Worm (Caenorhabditis elegans) whole organism, L1 larva: ENCODE measurements around the gene C25E10.16.

Experiments
- C04F5.9 ChIP-seq: sonication (generic microtip); optimal IDR thresholded peaks from 2 replicates; lab custom pipeline; 2016; ENCODE audit warnings: missing genetic modification characterization, missing compliant biosample characterization
- F16B12.6 ChIP-seq: fragments of 150-350 bp; optimal IDR thresholded peaks from 2 replicates; lab custom pipeline; 2014; ENCODE audit warnings: missing biosample characterization, missing genetic modification characterization
- Y116A8C.19 ChIP-seq: sonication (generic microtip); optimal IDR thresholded peaks from 2 replicates; lab custom pipeline; 2016; ENCODE audit warnings: missing compliant biosample characterization, missing genetic modification characterization, borderline replicate concordance
- aha-1 ChIP-seq: fragments of 150-350 bp; optimal IDR thresholded peaks from 2 replicates; lab custom pipeline; 2014; ENCODE audit warnings: missing biosample characterization, missing genetic modification characterization
- alr-1 ChIP-seq: fragments of 200-800 bp; sonication (Bioruptor generic); optimal IDR thresholded peaks from 2 replicates; lab custom pipeline; 2018; ENCODE audit warnings: borderline replicate concordance, mild to moderate bottlenecking, missing genetic modification characterization, missing compliant biosample characterization
- ama-1 ChIP-seq: fragments of 150-350 bp; optimal IDR thresholded peaks from 2 replicates; lab custom pipeline; 2014
- blmp-1 ChIP-seq: fragments of 150-350 bp; optimal IDR thresholded peaks from 2 replicates; lab custom pipeline; 2014; ENCODE audit warnings: missing biosample characterization, missing genetic modification characterization
- ceh-63 ChIP-seq: fragments of 200-800 bp; sonication (Bioruptor generic); optimal IDR thresholded peaks from 2 replicates; lab custom pipeline; 2018; ENCODE audit warnings: mild to moderate bottlenecking, missing genetic modification characterization, missing compliant biosample characterization
- ceh-8 ChIP-seq: fragments of 200-800 bp; sonication (Bioruptor generic); optimal IDR thresholded peaks from 2 replicates; lab custom pipeline; 2018; ENCODE audit warnings: mild to moderate bottlenecking, missing genetic modification characterization, moderate library complexity, missing compliant biosample characterization
- ces-1 ChIP-seq: fragments of 150-350 bp; optimal IDR thresholded peaks from 2 replicates; lab custom pipeline; 2014; ENCODE audit warnings: missing biosample characterization, missing genetic modification reagents, missing genetic modification characterization
- dpl-1 ChIP-seq, 3 experiments: fragments of 150-350 bp in 2 of 3; sonication (generic microtip) in 1 of 3; optimal IDR thresholded peaks; 2 replicates each; lab custom pipeline; 2014 to 2017; ENCODE audit warnings: missing biosample characterization in 3 of 3, missing genetic modification characterization in 3 of 3, missing genetic modification reagents in 3 of 3
- efl-1 ChIP-seq, 4 experiments: fragments of 150-350 bp; optimal IDR thresholded peaks in 3 of 4; peaks in 1 of 4; 1 replicate in 1 of 4; 2 replicates in 3 of 4; lab custom pipeline; 2014; ENCODE audit warnings: missing biosample characterization in 2 of 4, missing genetic modification characterization in 2 of 4, missing genetic modification reagents in 2 of 4
- efl-3 ChIP-seq: fragments of 200-800 bp; sonication (Bioruptor generic); optimal IDR thresholded peaks from 2 replicates; lab custom pipeline; 2018; ENCODE audit warnings: mild to moderate bottlenecking, missing genetic modification characterization, missing compliant biosample characterization
- egl-13 ChIP-seq: sonication (generic microtip); optimal IDR thresholded peaks from 2 replicates; lab custom pipeline; 2016; ENCODE audit warnings: missing genotype, missing genetic modification reagents, missing genetic modification characterization, missing compliant biosample characterization
- elt-3 ChIP-seq, 6 experiments: fragments of 150-350 bp in 1 of 6; sonication (generic microtip); optimal IDR thresholded peaks; 2 replicates each; lab custom pipeline; 2017 to 2018; ENCODE audit warnings: missing biosample characterization in 6 of 6, missing genetic modification characterization in 6 of 6, inconsistent platforms in 1 of 6
- ets-5 ChIP-seq: fragments of 200-800 bp; sonication (Bioruptor generic); IDR thresholded peaks from 2 replicates; pipeline ENCODE4 v1.3.6; 2022; ENCODE audit warnings: missing genetic modification characterization, missing compliant biosample characterization
- fkh-10 ChIP-seq: sonication (generic microtip); optimal IDR thresholded peaks from 2 replicates; lab custom pipeline; 2017; ENCODE audit warnings: missing biosample characterization, missing genetic modification reagents, missing genetic modification characterization
- fkh-4 ChIP-seq: sonication (generic microtip); optimal IDR thresholded peaks from 2 replicates; lab custom pipeline; 2016; ENCODE audit warnings: missing compliant biosample characterization, missing genetic modification characterization, borderline replicate concordance
- fkh-8 ChIP-seq: sonication (generic microtip); optimal IDR thresholded peaks from 2 replicates; lab custom pipeline; 2016; ENCODE audit warnings: mild to moderate bottlenecking, missing genetic modification characterization, missing compliant biosample characterization
- grh-1 ChIP-seq: fragments of 200-800 bp; sonication (Bioruptor generic); IDR thresholded peaks from 2 replicates; pipeline ENCODE4 v1.3.6; 2022; ENCODE audit warnings: missing genetic modification reagents, missing genetic modification characterization, missing compliant biosample characterization
- hlh-17 ChIP-seq: fragments of 200-800 bp; sonication (Bioruptor generic); optimal IDR thresholded peaks from 2 replicates; lab custom pipeline; 2018; ENCODE audit warnings: missing genetic modification characterization, mild to moderate bottlenecking, missing compliant biosample characterization, moderate library complexity, borderline replicate concordance
- hlh-4 ChIP-seq: sonication (generic microtip); optimal IDR thresholded peaks from 2 replicates; lab custom pipeline; 2016; ENCODE audit warnings: mild to moderate bottlenecking, missing genetic modification characterization, missing compliant biosample characterization
- isw-1 ChIP-seq: fragments of 200-800 bp; sonication (Bioruptor generic); IDR thresholded peaks from 2 replicates; pipeline ENCODE4 v1.3.6; 2022; ENCODE audit warnings: missing genetic modification characterization, missing compliant biosample characterization
- lin-13 ChIP-seq: fragments of 150-350 bp; optimal IDR thresholded peaks from 2 replicates; lab custom pipeline; 2014; ENCODE audit warnings: missing biosample characterization, missing genetic modification reagents, missing genetic modification characterization
- lin-35 ChIP-seq, 2 experiments: fragments of 150-350 bp; optimal IDR thresholded peaks; 2 replicates each; lab custom pipeline; 2014; ENCODE audit warnings: missing biosample characterization in 2 of 2, missing genetic modification characterization in 2 of 2, missing genetic modification reagents in 2 of 2
- lir-3 ChIP-seq: sonication (generic microtip); optimal IDR thresholded peaks from 2 replicates; lab custom pipeline; 2016; ENCODE audit warnings: mild to moderate bottlenecking, missing genetic modification characterization, moderate library complexity, missing compliant biosample characterization; ENCODE audit not compliant: poor library complexity
- lsy-2 ChIP-seq, 2 experiments: fragments of 150-350 bp; optimal IDR thresholded peaks; 2 replicates each; lab custom pipeline; 2014; ENCODE audit warnings: missing biosample characterization in 2 of 2, missing genetic modification characterization in 2 of 2
- mab-9 ChIP-seq: fragments of 200-800 bp; sonication (Bioruptor generic); IDR thresholded peaks from 2 replicates; pipeline ENCODE4 v1.3.6; 2022; ENCODE audit warnings: missing genetic modification reagents, missing genetic modification characterization, missing compliant biosample characterization
- mdl-1 ChIP-seq, 2 experiments: fragments of 150-350 bp; optimal IDR thresholded peaks; 2 replicates each; lab custom pipeline; 2014 to 2017; ENCODE audit warnings: missing biosample characterization in 2 of 2, missing genetic modification characterization in 2 of 2, inconsistent platforms in 1 of 2
- mef-2 ChIP-seq: fragments of 150-350 bp; optimal IDR thresholded peaks from 2 replicates; lab custom pipeline; 2014; ENCODE audit warnings: missing biosample characterization, missing genetic modification characterization
- nhr-19 ChIP-seq: fragments of 200-800 bp; sonication (Bioruptor generic); conservative IDR thresholded peaks from 2 replicates; pipeline ENCODE4 v1.3.6; 2022; ENCODE audit warnings: missing genetic modification characterization, missing compliant biosample characterization
- nhr-20 ChIP-seq: sonication (generic microtip); optimal IDR thresholded peaks from 2 replicates; lab custom pipeline; 2016; ENCODE audit warnings: mild to moderate bottlenecking, missing genetic modification characterization, missing compliant biosample characterization
- nhr-28 ChIP-seq: fragments of 150-350 bp; optimal IDR thresholded peaks from 2 replicates; lab custom pipeline; 2014; ENCODE audit warnings: missing biosample characterization, missing genetic modification characterization
- nhr-47 ChIP-seq: sonication (generic microtip); optimal IDR thresholded peaks from 2 replicates; lab custom pipeline; 2016; ENCODE audit warnings: mild to moderate bottlenecking, missing genetic modification characterization, moderate library complexity, missing compliant biosample characterization
- nhr-71 ChIP-seq: sonication (generic microtip); optimal IDR thresholded peaks from 2 replicates; lab custom pipeline; 2016; ENCODE audit warnings: mild to moderate bottlenecking, missing genetic modification characterization, moderate library complexity, missing compliant biosample characterization
- nhr-76 ChIP-seq: sonication (generic microtip); optimal IDR thresholded peaks from 2 replicates; lab custom pipeline; 2017; ENCODE audit warnings: missing biosample characterization, missing genetic modification characterization
- nhr-77 ChIP-seq: fragments of 150-350 bp; optimal IDR thresholded peaks from 2 replicates; lab custom pipeline; 2014; ENCODE audit warnings: missing biosample characterization, missing genetic modification characterization
- nhr-84 ChIP-seq: sonication (generic microtip); optimal IDR thresholded peaks from 2 replicates; lab custom pipeline; 2017; ENCODE audit warnings: missing biosample characterization, missing genetic modification characterization
- nhr-85 ChIP-seq: sonication (generic microtip); peaks from one replicate; lab custom pipeline; 2016; ENCODE audit warnings: missing genetic modification characterization, inconsistent platforms, missing compliant biosample characterization
- nhr-90 ChIP-seq: sonication (generic microtip); optimal IDR thresholded peaks from 2 replicates; lab custom pipeline; 2016; ENCODE audit warnings: mild to moderate bottlenecking, missing genetic modification characterization, missing compliant biosample characterization; ENCODE audit not compliant: poor library complexity
- pag-3 ChIP-seq: sonication (generic microtip); optimal IDR thresholded peaks from 2 replicates; lab custom pipeline; 2017; ENCODE audit warnings: missing genetic modification characterization, mild to moderate bottlenecking, missing compliant biosample characterization, antibody characterized with exemption, borderline replicate concordance; ENCODE audit not compliant: insufficient read depth
- rnt-1 ChIP-seq: sonication (generic microtip); optimal IDR thresholded peaks from 2 replicates; lab custom pipeline; 2016; ENCODE audit warnings: mild to moderate bottlenecking, missing genetic modification characterization, moderate library complexity, missing compliant biosample characterization
- snu-23 ChIP-seq: sonication (generic microtip); optimal IDR thresholded peaks from 2 replicates; lab custom pipeline; 2016; ENCODE audit warnings: missing genetic modification characterization, missing compliant biosample characterization
- sptf-1 ChIP-seq: fragments of 150-350 bp; optimal IDR thresholded peaks from 2 replicates; lab custom pipeline; 2014; ENCODE audit warnings: missing biosample characterization, missing genetic modification characterization
- sup-37 ChIP-seq: fragments of 200-800 bp; sonication (Bioruptor generic); optimal IDR thresholded peaks from 2 replicates; lab custom pipeline; 2018; ENCODE audit warnings: mild to moderate bottlenecking, missing genetic modification characterization, missing compliant biosample characterization
- swsn-7 ChIP-seq: sonication (generic microtip); optimal IDR thresholded peaks from 2 replicates; lab custom pipeline; 2016; ENCODE audit warnings: missing genetic modification characterization, missing compliant biosample characterization
- tlp-1 ChIP-seq: fragments of 150-350 bp; optimal IDR thresholded peaks from 2 replicates; lab custom pipeline; 2014; ENCODE audit warnings: missing biosample characterization, missing genetic modification characterization
- unc-130 ChIP-seq: fragments of 150-350 bp; optimal IDR thresholded peaks from 2 replicates; lab custom pipeline; 2017; ENCODE audit warnings: missing biosample characterization, missing genetic modification characterization, inconsistent platforms
- unc-86 ChIP-seq: sonication (generic microtip); optimal IDR thresholded peaks from 2 replicates; lab custom pipeline; 2016; ENCODE audit warnings: missing genetic modification characterization, missing compliant biosample characterization
- vab-15 ChIP-seq: sonication (generic microtip); optimal IDR thresholded peaks from 2 replicates; lab custom pipeline; 2017; ENCODE audit warnings: missing genotype, mild to moderate bottlenecking, missing genetic modification characterization, missing compliant biosample characterization
- zag-1 ChIP-seq: fragments of 150-350 bp; optimal IDR thresholded peaks from 2 replicates; lab custom pipeline; 2014; ENCODE audit warnings: missing biosample characterization, missing genetic modification characterization
- ztf-11 ChIP-seq, 2 experiments: sonication (generic microtip); optimal IDR thresholded peaks; 2 replicates each; lab custom pipeline; 2016 to 2017; ENCODE audit warnings: missing genetic modification characterization in 2 of 2, missing biosample characterization in 1 of 2, missing compliant biosample characterization in 1 of 2

C25E10.16 gene

DNA sequence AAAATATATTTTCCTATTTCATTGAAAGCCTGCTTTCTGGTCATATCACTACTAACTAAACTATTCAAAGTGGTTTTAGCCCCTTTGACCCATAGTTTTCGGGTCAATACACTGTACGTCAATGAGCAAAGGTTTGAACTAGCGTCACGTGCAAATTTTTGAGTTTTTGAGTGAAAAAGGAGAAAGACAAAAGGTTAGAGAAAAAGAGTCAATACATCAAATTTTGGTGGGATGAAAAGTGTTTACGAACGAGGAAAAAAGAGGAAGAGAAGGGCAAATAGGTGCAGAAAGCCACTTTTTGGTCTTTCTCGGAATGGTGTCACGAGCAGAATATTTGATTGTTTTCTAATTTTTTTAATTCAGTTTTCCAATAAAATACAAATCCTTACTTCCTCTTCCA lies 16.5 kb upstream of the C25E10.16 start:
- TF ChIP-seq nhr-71 (tag; lab: Kevin White, UChicago) (peak; percentile 53), zag-1 (tag; lab: Kevin White, UChicago) (no peak), nhr-84 (no peak), vab-15 (tag; lab: Kevin White, UChicago) (no peak), hlh-4 (tag; lab: Kevin White, UChicago) (no peak), unc-130 (tag; lab: Kevin White, UChicago) (no peak), grh-1 (GFP tag; lab: Robert Waterston, UW) (no peak), ceh-63 (no peak), lsy-2 (tag; optimal IDR thresholded peaks at IDR 0.05; lab: Kevin White, UChicago) (peak; percentile 4 to 35), nhr-85 (tag; lab: Kevin White, UChicago) (no peak), snu-23 (no peak), mef-2 (tag; lab: Kevin White, UChicago) (no peak), ces-1 (GFP tag; lab: Kevin White, UChicago) (no peak), nhr-28 (tag; lab: Kevin White, UChicago) (no peak), efl-3 (no peak), nhr-47 (tag; lab: Kevin White, UChicago) (peak; percentile 47), ztf-11 (tag; optimal IDR thresholded peaks at IDR 0.05; lab: Kevin White, UChicago) (no peak), fkh-4 (tag; lab: Kevin White, UChicago) (no peak), nhr-19 (GFP tag; lab: Robert Waterston, UW) (peak; percentile 33; the same call in 1 of the 2 replicates), nhr-90 (tag; lab: Kevin White, UChicago) (peak; percentile 38), nhr-77 (peak; percentile 34), fkh-10 (GFP tag; lab: Kevin White, UChicago) (no peak), ama-1 (lab: Kevin White, UChicago) (no peak), nhr-20 (tag; lab: Kevin White, UChicago) (peak; percentile 46), alr-1 (no peak), unc-86 (no peak), C04F5.9 (tag; lab: Kevin White, UChicago) (no peak), lin-35 (GFP tag; optimal IDR thresholded peaks at IDR 0.05; lab: Kevin White, UChicago) (peak in 1 of 2 experiments; percentile 16), Y116A8C.19 (tag; lab: Kevin White, UChicago) (no peak), swsn-7 (tag; lab: Kevin White, UChicago) (no peak), lin-13 (peak; percentile 18), egl-13 (tag; lab: Kevin White, UChicago) (no peak), ets-5 (GFP tag; lab: Robert Waterston, UW) (no peak), hlh-17 (GFP tag; lab: Kevin White, UChicago) (no peak), fkh-8 (tag; lab: Kevin White, UChicago) (peak; percentile 42), blmp-1 (no peak), F16B12.6 (tag; lab: Kevin White, UChicago) (no peak), rnt-1 (tag; lab: Kevin White, UChicago) (no peak), efl-1 (optimal IDR thresholded peaks at IDR 0.05; lab: Kevin White, UChicago) (no peak), efl-1 (GFP tag; optimal IDR thresholded peaks at IDR 0.05 in 1 of 2; lab: Kevin White, UChicago) (peak in 1 of 2 experiments; percentile 87), tlp-1 (tag; lab: Kevin White, UChicago) (no peak), mdl-1 (tag; optimal IDR thresholded peaks at IDR 0.05; lab: Kevin White, UChicago) (peak in 1 of 2 experiments; percentile 68), nhr-76 (tag; lab: Kevin White, UChicago) (no peak), sptf-1 (tag; lab: Kevin White, UChicago) (no peak), lir-3 (no peak), isw-1 (GFP tag; lab: Robert Waterston, UW) (no peak), elt-3 (tag; optimal IDR thresholded peaks at IDR 0.05; lab: Kevin White, UChicago) (no peak), mab-9 (GFP tag; lab: Robert Waterston, UW) (no peak), pag-3 (tag; lab: Kevin White, UChicago) (no peak), dpl-1 (GFP tag; optimal IDR thresholded peaks at IDR 0.05; lab: Kevin White, UChicago) (no peak), sup-37 (GFP tag; lab: Kevin White, UChicago) (no peak), ceh-8 (GFP tag; lab: Kevin White, UChicago) (no peak), aha-1 (tag; lab: Kevin White, UChicago) (no peak)
